Fruit fly (Drosophila melanogaster): ENCODE measurements around the gene Prim1.

Prim1 gene

DNA sequence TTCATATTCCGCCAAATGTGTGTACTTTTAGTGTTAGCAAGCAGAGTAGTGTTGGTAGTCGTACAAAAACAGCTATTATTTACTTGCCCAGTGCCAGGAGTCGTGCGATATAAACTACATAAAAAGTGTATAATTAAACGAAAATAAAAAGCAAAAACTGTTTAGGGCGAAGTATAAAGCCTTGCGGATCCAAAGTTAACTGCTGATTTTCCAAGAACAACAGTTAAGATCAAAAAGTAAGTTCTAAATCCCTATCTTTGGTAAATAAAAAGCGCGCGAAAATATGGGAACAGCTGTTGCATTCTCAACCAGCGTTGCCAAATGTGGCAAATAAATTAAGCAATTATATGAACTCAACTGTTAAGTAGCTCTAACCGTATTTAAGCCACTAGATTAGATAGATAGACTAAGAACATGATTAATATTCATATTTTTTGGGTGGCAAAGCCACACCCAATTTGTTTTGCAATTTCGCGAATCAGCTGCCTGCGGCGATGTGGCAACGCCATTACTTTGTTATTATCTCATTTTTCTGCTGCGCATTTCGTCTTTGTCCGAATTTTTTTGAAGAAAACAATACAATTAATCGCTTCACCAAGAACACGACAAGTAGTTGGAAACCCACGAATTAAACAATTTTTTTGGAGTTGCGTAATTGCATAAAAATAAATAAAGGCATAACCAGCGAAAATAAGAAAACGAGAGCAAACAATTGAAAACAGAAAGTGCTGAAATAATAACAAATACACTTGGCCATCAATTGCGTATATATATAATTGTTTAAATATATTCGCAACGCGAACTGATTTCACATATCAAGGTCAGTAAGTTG lies at the start of gene Prim1, which contains the start of gene CG7083:
TSS of gene Prim1 (plus strand) at position 51 of the 832 bp plus-strand sequence.
TSS of gene CG7083 (plus strand) at position 522 of the 832 bp plus-strand sequence.
- peak; percentile 18 for TF ChIP-seq noc (tag; optimal IDR thresholded peaks at IDR 0.05)

DNA sequence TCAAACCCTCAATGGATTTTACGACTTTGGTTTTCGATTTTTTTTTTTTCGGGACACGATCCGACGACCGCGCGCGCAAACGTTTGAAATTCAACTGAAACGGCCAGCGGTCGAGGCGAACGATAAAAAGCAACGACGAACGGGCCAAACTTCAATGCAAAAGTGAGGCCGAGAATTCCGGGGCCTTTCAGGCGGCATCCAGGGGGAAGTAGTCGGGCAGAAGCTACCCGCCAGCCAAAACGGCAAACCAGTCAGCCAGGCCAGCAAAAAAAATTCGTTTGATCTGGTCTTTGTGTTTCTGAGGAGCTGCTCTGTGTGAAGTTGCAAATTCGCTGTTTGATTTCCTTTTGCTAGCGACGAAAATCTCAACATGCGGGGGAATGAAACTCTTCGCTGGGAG lies 44.9 kb upstream of the Prim1 start, which contains the start of gene CG7201:
TSS of gene CG7201 (minus strand) at position 101 of the 400 bp plus-strand sequence.
- TF ChIP-seq noc (tag; optimal IDR thresholded peaks at IDR 0.05): no peak

DNA sequence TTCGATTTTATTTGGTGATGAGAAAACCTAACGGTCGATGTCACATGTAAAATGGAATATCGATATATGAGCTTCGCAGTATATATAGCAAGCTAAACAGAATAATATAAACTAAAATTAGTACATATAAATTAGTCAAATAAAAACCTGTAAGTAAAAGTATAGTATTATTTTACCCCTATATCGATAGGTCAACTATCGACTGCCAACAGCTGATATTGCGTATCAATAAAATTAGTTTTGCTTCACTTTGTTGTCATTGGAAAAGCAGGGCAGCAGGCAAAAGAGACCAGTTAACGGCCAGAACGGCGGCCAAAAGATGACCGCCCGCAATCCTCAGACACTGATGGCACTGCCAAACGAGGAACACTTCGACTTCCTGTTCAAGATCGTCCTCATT lies 43.2 kb upstream of the Prim1 start, which contains the start of gene Rab19:
TSS of gene Rab19 (plus strand) at position 78 of the 400 bp plus-strand sequence.
- TF ChIP-seq noc (tag; optimal IDR thresholded peaks at IDR 0.05): no peak

DNA sequence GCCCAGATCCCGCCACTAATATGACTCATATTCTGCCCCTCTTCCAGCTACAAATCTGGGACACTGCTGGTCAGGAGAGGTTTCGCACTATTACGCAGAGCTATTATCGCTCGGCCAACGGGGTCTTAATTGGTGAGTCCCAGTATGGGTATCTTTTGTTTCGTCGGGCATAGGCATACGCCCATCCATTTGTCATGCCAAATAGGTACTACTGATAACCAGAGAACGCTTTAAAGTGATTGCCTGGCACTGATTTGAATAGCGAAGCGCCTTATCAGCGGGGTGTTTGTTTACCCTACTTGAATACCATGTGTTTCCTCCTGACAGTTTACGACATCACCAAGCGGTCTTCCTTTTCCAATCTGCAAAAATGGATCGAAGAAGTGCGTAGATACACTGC lies 42.6 kb upstream of the Prim1 start:
- peak; percentile 12 for TF ChIP-seq noc (tag; optimal IDR thresholded peaks at IDR 0.05)

DNA sequence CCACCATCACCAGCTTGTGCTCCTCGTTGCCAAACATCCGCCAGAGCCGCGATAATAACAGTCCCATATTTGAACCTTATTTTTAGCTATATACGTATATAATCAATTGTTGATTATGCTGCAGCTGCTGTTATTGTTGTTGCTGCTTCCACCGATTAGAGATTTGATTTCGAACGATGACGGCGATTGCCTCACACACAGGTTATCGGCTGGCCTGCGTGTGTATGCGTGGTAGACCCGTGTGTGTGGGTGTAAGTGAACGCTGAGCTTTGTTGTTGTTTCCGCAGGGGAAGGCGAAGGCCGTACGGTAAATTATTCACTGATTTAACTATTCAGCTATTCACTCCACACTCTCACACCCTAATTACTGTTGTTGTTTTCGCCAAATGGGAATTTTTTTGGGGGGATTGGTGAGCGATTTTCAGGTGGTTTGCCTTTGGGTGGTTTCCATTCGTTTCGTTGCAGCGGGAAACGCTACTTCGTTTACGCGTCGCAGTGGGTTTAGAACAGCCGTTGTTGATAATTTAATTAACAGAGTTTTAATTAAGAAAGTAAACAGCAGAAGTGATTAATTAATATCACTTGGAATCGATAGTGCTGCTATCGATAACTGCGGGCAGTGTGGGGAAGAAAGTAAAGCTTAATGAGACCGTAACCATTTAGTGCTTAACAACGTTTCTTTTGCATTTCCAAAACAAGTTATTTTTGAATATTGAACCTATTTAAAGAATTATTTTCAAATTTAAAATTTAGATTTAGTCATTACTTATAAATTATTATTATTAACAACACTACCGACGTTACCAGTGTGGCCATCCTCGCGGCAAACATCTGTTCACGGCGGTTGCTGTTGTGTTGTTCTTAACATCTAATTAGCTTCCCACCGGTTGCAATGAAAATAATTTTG lies 40.6 kb upstream of the Prim1 start, which contains the start of the genes Arl5 and CG13671:
TSS of gene Arl5 (minus strand) at position 616 of the 907 bp plus-strand sequence.
TSS of gene CG13671 (plus strand) at position 841 of the 907 bp plus-strand sequence.
- peak; percentile 49 for TF ChIP-seq noc (tag; optimal IDR thresholded peaks at IDR 0.05)

DNA sequence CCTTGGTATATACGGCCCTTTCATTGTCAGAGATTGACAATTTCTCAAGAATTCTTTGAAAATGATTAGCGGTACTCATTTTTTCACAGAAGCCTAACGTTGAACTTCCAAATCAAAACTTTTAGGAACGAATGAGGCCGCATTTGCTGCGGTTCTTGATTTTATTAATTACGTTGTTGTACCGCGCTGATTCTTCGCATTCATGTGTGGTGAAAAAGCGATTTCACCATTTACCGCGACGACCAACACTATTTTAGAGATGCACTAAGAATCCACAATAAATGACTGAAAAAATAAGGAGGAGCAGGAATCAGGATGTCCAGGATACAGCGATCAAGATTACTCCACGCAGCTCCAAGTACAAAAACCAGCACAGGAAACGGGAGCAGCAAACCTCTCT lies 36.2 kb upstream of the Prim1 start, which contains the start of the genes CG7194 and Sbp2:
TSS of gene CG7194 (minus strand) at position 148 of the 400 bp plus-strand sequence.
TSS of gene Sbp2 (plus strand) at position 246 of the 400 bp plus-strand sequence.
- TF ChIP-seq noc (tag; optimal IDR thresholded peaks at IDR 0.05): no peak

DNA sequence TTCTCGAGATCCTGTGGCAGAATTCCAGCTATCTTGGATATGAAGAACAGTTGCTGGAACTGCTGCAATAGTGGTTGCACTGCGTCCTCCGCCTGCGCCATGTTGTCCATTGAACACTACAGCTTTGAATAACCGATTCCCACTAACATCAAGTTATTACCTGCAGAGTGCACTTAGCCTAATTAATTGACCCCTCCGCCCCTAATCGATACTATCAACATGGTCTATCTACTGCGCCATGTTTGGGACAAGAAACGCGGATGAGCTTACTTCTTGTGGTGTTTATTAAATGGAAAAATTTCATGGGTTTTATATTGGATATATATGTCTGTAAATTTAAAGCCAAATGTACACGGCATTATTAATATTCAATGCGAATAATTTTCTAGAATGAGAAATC lies 33.2 kb upstream of the Prim1 start, which contains the start of gene Gr66a:
TSS of gene Gr66a (minus strand) at position 101 of the 400 bp plus-strand sequence.
- TF ChIP-seq noc (tag; optimal IDR thresholded peaks at IDR 0.05): no peak

DNA sequence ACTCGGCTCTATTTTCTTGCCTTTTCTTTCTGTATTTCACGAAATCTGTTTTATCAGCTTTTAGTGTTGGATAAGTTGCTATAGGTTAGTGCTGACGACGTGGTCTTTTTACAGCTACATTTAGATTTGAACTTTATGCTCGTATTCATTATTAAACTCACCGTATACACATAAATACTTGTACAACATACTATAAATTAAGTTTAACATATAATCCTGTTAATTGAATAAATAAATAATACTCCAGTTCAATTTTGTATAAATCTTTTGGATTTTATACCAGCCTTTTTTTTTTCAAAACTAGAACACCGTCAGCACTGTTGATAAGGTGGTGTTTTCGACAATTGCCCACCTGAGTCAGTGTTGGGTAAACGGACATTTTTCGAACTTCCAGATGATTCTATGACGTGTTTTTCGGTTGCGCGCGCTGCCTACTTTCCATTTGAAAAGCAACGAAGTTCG lies 31.2 kb upstream of the Prim1 start, which contains the start of gene BI-1:
TSS of gene BI-1 (minus strand) at position 51 of the 462 bp plus-strand sequence.
- peak; percentile 82 for TF ChIP-seq noc (tag; optimal IDR thresholded peaks at IDR 0.05)

DNA sequence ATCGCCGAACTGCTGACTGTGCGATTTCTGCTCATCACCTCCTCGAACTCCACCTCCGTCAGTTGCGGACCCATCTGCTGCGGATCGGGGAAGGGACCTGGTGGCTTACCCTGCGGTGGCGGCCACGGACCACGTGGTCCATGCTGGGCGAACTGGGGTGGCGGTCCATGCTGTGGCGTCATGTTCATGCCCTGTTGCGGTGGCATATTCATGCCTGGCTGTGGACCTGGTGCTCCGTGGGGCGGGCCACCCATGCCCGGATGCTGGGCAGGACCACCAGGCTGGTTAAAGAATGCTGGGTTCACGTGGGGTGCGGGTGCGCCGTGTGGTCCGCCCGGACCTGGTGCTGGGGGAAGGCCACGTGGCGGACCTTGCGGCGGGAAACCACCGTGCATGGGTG lies 27.8 kb upstream of the Prim1 start:
- TF ChIP-seq noc (tag; optimal IDR thresholded peaks at IDR 0.05): no peak

DNA sequence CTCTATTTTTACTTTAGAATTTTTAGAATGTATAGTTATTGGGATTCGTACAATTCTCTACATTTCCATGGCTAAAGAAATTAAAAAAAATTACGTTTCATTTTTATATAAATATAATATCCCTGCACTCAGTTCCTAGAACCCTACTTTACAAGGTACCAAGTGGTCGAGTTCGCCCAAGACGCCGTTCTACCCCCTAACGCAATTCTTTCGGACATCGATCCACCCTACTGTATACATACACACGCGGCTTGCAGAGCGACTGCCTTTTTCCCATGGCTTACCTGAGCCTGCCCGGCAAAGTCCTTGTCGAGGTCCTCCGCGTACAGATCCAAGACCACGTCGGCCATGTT lies 25.4 kb upstream of the Prim1 start:
- TF ChIP-seq noc (tag; optimal IDR thresholded peaks at IDR 0.05): peak; percentile 5

DNA sequence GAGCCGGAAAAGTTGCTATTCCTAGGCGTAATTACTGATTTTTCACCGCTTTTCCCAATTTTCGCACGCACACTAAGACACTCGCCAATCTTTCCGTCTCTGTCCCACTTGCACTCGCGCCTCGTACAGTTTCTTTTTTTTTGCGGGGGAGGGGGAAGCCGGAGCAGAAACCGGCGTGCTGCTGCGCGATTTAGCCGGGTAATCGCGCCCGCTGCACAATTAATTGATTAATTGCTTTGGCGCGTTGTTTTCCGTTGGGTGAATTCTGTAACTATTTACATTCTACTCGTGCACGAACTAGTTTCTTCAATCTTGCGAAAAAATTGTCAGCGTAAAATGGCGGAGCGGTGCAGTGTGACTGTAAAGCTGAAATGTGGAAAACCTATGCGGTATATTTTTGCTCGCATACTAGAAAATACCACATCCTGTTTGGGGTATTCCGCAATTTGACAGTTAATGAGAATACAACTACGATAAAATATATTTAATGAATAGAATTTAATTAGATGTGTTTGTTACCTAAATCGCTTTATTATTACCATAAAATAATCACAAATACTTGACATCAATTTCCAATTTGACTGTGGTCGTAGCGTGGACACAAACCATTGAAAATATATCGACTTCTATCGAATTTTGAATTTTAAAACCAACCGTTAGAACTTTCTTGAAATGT lies 24.8 kb upstream of the Prim1 start, which contains the start of gene Cpsf6:
TSS of gene Cpsf6 (minus strand) at position 362 of the 676 bp plus-strand sequence.
- TF ChIP-seq noc (tag; optimal IDR thresholded peaks at IDR 0.05): no peak

DNA sequence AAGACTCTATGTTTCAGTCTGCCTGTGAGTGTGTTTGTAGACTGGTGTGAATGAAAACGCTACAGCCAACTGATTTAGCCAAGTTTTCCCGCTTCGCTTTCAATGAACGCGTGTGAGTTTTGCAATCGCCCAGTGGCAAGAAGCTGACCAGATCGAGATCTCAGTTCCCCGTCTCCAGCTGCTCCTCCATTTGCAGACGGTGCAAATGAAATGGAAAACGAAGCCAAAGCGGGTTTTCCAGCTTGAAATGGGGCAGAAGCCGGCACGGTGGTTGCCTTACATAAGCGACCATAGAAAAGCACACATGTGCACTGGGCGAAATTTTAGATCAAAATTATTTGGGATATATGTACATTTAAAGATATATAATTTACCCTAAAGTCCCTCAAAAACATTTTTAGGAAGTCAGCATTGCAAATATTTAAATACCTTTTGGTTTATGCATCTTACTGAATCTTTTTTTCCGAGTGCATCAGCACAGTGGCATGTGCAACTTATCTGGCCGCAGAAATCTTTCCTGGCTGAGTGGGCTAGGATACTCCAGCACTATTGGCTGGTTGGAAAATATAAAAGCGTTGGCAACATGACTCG lies 21.1 kb upstream of the Prim1 start, which contains the start of gene CG43059:
TSS of gene CG43059 (minus strand) at position 51 of the 591 bp plus-strand sequence.
- TF ChIP-seq noc (tag; optimal IDR thresholded peaks at IDR 0.05): no peak

DNA sequence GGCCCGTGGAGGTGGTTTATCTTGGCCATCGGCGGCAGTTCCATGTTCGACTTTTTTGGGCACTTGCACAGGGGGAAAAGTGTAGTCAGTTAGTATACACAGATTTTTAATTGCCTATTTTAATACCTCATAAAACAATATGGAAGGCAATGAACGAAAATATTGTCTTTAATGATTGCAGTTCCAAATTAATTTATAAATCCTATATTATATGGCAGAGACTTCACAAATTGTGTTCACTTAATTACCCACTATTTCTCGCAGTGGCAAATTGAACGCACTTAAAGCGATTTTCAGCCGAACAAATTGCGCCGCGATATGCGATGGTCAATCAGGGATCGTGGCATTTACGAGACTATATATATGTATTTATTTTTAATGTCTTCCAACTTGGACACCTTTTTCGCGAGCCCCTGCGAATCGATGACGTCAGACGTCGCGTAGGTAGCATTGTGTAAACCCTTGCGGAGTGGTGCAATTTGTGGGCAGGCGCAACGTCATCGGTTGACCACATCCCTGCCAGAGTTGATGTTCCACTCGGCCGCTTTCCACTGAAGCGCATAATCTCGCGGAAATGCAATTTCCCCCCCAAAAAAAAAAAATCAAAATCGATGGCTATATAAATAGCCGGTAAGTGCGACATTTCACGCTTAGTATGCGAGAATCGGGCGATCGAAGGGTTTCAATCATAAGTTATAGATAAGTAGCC lies 19.9 kb upstream of the Prim1 start, which contains the start of gene CG13670:
TSS of gene CG13670 (plus strand) at position 659 of the 709 bp plus-strand sequence.
- TF ChIP-seq noc (tag; optimal IDR thresholded peaks at IDR 0.05): no peak

DNA sequence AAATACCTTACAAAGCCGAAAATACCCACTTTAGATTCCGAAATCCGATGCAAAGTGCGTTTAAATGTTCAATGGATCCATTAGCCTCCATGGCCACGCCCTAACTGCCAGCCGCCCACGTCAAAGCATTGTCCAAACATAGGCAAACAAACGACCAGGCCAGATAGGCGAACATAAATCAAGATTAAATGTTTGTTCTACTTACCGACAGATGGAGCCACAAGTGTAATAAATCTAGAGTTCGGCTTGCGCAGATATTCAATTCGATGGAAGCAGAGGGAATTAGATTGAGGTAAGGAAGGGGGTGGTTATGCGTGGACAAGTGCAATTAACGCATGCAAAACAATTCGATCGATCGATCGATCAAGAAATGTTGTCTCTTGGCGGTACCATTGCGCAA lies 16.3 kb upstream of the Prim1 start:
- TF ChIP-seq noc (tag; optimal IDR thresholded peaks at IDR 0.05): no peak
